Worm (Caenorhabditis elegans): ENCODE results near the gene srh-67.
A peak's percentile ranks its signal among the peaks of the same experiment; 100 is the strongest.

The srh-67 gene

DNA sequence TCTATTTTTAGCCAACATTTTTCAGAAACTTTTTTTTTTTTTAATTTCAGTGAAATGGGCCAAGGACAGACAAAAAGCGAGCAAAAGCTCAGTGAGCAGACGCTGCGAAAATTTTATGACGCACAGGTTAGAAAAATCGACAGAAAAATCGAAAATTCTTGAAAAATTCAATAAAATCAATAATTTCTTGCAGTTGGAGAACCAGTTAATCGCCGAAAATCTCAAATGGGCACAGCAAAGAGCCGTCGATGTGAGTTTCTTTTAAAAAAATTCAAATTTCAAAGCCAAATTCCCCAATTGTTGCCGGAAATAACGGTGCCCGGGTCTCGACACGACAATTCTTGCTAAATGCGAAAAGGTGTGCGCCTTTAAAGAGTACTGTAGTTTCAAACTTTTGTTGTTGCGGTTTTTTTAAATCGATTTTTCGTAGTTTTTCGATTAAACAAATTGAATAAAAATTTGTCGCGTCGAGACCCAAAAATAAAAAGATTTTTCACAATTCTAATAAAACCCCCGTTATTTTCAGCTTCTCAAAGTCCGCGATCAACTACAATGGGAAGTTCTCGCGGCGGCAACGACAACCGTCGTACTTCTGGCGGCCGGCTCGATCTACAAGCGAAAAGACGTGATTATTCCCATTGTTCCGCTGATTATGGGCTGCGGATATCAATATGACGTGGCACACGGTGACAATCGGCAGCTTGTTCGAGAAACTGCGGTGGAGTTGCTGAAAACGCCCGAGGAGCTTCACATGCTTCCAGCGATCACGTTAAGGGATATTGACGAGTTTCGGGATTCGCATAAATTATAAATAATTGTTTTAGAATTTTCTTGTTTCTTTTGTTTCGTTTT lies 47.9 kb upstream of the srh-67 start, which contains the start of gene tag-280:
Gene tag-280, plus strand, starts transcription at position 51 of the 852 bp plus-strand sequence.
- TF ChIP-seq nhr-42 (GFP tag; IDR thresholded peaks at IDR 0.05) (no peak), Y48G9A.11 (GFP tag; IDR thresholded peaks at IDR 0.05) (0 out of 2 replicates have a peak, but pooled peaks have one; percentile 11), unc-62 (GFP tag; optimal IDR thresholded peaks at IDR 0.05 in 1 of 2) (peak in 1 of 2 experiments; percentile 74), unc-62 (tag; optimal IDR thresholded peaks at IDR 0.05) (no peak), daf-19 (GFP tag; conservative IDR thresholded peaks at IDR 0.05) (no peak), lin-38 (GFP tag; IDR thresholded peaks at IDR 0.05) (peak; percentile 31; the same call in 1 of the 2 replicates), ZK546.5 (tag; optimal IDR thresholded peaks at IDR 0.05) (no peak), daf-16 (GFP tag; optimal IDR thresholded peaks at IDR 0.05) (no peak), daf-16 (tag; optimal IDR thresholded peaks at IDR 0.05) (no peak)

DNA sequence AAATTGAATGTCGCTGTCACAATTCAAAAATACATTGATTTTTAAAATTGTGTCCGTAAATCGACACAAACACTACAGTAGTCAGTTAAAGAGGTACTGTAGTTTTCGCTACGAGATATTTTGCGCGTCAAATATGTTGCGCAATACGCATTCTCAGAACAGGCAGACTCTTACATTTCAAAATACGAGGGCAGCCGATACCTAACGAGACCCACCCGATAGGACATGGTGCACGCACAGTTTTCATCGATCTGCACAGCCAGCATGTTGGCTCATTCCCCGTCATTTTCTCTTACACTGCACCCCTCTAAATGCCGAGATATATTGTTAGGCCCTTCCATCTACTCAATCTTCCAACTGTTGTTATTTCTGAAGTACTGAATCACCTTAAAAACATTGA lies 46.5 kb upstream of the srh-67 start, which contains the start of gene F15A4.2:
Gene F15A4.2, plus strand, starts transcription at position 301 of the 400 bp plus-strand sequence.
- no peak for TF ChIP-seq ceh-62 (tag; optimal IDR thresholded peaks at IDR 0.05)
- no peak for TF ChIP-seq F26F4.8 (GFP tag; conservative IDR thresholded peaks at IDR 0.05)
- TF ChIP-seq lin-38 (GFP tag; IDR thresholded peaks at IDR 0.05): no peak
- no peak for TF ChIP-seq nhr-111 (GFP tag; optimal IDR thresholded peaks at IDR 0.05)
- no peak for TF ChIP-seq ces-1 (GFP tag; optimal IDR thresholded peaks at IDR 0.05)
- TF ChIP-seq daf-19 (GFP tag; conservative IDR thresholded peaks at IDR 0.05): no peak

DNA sequence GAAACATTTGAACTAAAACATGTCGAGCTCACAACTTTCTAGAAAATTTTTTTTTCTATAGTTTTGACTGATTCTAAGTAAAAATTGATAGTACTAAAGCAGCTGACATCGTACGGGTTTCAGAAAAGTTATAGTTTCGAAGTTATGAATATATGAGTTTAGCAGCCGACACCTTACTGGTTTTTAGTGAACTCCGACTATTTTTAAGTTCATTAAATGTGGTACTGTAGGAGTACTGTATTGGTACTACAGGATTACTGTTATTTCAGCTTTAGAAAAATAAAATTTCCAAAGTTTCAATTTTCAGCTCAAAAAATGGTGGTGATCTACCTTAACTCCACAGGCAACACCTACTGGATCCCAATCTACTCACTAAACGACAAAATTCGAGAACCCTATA lies 43.2 kb upstream of the srh-67 start, which contains the start of gene sre-37:
Gene sre-37, plus strand, starts transcription at position 301 of the 400 bp plus-strand sequence.
- TF ChIP-seq mep-1 (tag; optimal IDR thresholded peaks at IDR 0.05) (no peak), daf-8 (GFP tag; IDR thresholded peaks at IDR 0.05) (no peak), sdz-12 (GFP tag; optimal IDR thresholded peaks at IDR 0.05) (no peak), dpl-1 (GFP tag; optimal IDR thresholded peaks at IDR 0.05) (no peak), spr-1 (tag; optimal IDR thresholded peaks at IDR 0.05) (no peak), nhr-76 (tag; optimal IDR thresholded peaks at IDR 0.05) (no peak), egl-43 (GFP tag; IDR thresholded peaks at IDR 0.05) (no peak), vab-7 (GFP tag; IDR thresholded peaks at IDR 0.05) (no peak), attf-4 (tag; optimal IDR thresholded peaks at IDR 0.05) (no peak), arid-1 (GFP tag; conservative IDR thresholded peaks at IDR 0.05) (no peak), dmd-8 (GFP tag; IDR thresholded peaks at IDR 0.05) (no peak), nhr-77 (tag; optimal IDR thresholded peaks at IDR 0.05) (no peak), daf-12 (tag; optimal IDR thresholded peaks at IDR 0.05) (no peak)

DNA sequence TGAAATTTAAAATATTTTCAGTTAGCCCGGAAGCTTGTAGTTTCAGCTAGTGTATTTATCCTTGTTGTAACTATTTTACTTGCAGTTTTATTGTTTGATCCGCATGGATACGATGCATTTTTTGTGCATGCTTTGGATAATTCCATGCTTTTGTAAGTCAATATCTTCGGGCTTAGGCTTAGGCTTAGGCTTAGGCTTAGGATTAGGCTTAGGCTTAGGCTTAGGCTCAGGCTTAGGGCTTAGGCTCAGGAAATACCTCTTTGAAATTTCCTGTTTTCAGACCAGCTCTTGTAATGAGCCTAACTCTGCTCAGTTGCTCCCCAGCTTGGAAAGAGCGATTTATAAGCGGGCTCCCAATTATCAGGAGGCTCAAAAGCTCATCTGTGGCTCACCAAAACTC lies 41.7 kb upstream of the srh-67 start, which contains the start of gene srg-16:
Gene srg-16, plus strand, starts transcription at position 87 of the 400 bp plus-strand sequence.
- TF ChIP-seq lin-15B (tag; optimal IDR thresholded peaks at IDR 0.05): no peak
- 0 out of 2 replicates have a peak, but pooled peaks have one; percentile 7 for TF ChIP-seq F26F4.8 (GFP tag; conservative IDR thresholded peaks at IDR 0.05)

DNA sequence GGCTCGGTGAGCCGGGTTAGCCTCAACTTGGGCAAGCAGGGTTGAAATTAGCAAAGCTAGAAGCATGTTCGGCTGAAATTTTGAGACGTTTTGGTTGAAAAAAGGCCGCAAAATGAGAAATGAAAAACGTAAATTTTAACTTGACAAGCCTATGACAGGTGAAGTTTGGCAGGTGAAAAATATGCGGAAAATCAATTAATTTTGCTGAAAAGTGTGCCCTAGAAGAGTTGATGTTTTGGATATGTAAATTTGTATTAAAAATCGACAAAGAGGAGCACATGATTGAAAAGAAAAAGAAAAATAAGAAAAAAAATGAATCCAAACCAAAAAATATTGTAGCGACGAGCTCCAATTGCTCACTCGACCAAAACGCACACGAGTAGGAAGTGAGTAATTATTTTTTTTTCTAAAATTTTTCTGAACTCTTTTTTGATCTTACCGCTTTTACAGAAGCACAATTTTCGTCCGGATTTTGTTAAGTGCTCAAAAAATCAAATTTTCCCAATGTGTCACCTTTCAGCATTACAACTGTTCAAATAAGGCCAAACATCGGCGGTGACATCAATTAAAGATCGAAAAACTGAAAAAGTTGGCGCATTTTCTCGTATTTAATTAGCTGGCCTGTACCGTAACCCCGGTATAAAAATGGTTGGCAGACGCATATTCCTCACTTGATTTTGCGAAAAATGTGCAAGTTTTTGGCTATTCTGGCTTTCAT lies 37.5 kb upstream of the srh-67 start, which contains the start of the genes F15A4.5 and phat-8:
Gene F15A4.5, minus strand, starts transcription at position 101 of the 718 bp plus-strand sequence.
Gene phat-8, plus strand, starts transcription at position 668 of the 718 bp plus-strand sequence.
- no peak for TF ChIP-seq Y75B8A.6 (GFP tag; IDR thresholded peaks at IDR 0.05)
- TF ChIP-seq unc-62 (GFP tag; optimal IDR thresholded peaks at IDR 0.05 in 1 of 2): peak in 1 of 2 experiments; percentile 21
- TF ChIP-seq unc-62 (tag; optimal IDR thresholded peaks at IDR 0.05): no peak

DNA sequence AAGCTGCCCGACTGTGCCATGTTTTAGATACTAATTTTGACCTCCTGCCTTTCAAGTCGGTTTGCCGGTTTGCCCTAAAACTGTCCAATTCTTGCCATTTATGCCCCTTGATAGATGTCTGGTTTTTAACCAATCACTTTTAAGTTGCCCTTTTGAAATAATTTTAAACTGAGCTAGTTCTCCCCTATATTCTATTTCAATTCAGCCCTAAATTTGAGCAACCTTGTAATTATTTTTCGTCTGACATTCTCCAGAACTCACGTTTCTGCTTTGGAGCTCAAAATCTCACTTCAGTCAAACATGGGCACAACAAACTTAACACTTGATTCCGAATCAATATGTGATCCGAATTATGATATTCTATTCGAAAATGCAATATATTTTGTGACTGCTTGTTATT lies 35.3 kb upstream of the srh-67 start, which contains the start of gene srg-17:
Gene srg-17, plus strand, starts transcription at position 301 of the 400 bp plus-strand sequence.
- no peak for TF ChIP-seq zip-11 (GFP tag; IDR thresholded peaks at IDR 0.05)
- no peak for TF ChIP-seq hif-1 (tag; optimal IDR thresholded peaks at IDR 0.05)
- peak; percentile 72 for TF ChIP-seq aha-1 (tag)

Measured in whole organism, L4 larva.